Fruit fly (Drosophila melanogaster): ENCODE data around the gene CG34428.

CG34428 gene

dm6 chr3L:13044335-13044814, 17.2 kb upstream of the CG34428 start, which contains the start of gene Syx13 (continued):
- TF ChIP-seq lbe (GFP tag; optimal IDR thresholded peaks at IDR 0.05): no peak
- no peak for TF ChIP-seq HLH3B (GFP tag; IDR thresholded peaks at IDR 0.05)
- TF ChIP-seq tna (GFP tag; IDR thresholded peaks at IDR 0.05; ENCODE audit: partially characterized antibody): peak; percentile 72
- peak; percentile 99 for TF ChIP-seq chinmo (GFP tag; IDR thresholded peaks at IDR 0.05; ENCODE audit: partially characterized antibody)
- TF ChIP-seq Rfx (GFP tag; IDR thresholded peaks at IDR 0.05): 0 out of 2 replicates have a peak, but pooled peaks have one; percentile 50
- no peak for TF ChIP-seq zfh2 (GFP tag; optimal IDR thresholded peaks at IDR 0.05)
- no peak for TF ChIP-seq ERR (GFP tag; optimal IDR thresholded peaks at IDR 0.05)
- no peak for TF ChIP-seq CG1529 (GFP tag; optimal IDR thresholded peaks at IDR 0.05)
- peak; percentile 6 for TF ChIP-seq CG12769 (tag; optimal IDR thresholded peaks at IDR 0.05)
- TF ChIP-seq CG2889 (GFP tag; IDR thresholded peaks at IDR 0.05): no peak
- no peak for TF ChIP-seq dmrt11E (tag; optimal IDR thresholded peaks at IDR 0.05)
- no peak for TF ChIP-seq pho (GFP tag; optimal IDR thresholded peaks at IDR 0.05)
- TF ChIP-seq CG34376 (GFP tag; optimal IDR thresholded peaks at IDR 0.05): peak; percentile 75
- no peak for TF ChIP-seq pan (optimal IDR thresholded peaks at IDR 0.05)
- no peak for TF ChIP-seq pan (GFP tag; optimal IDR thresholded peaks at IDR 0.05 in 1 of 2, IDR thresholded peaks at IDR 0.05 in 1 of 2)
- TF ChIP-seq NK7.1 (GFP tag; optimal IDR thresholded peaks at IDR 0.05): no peak
- no peak for TF ChIP-seq bowl (GFP tag; IDR thresholded peaks at IDR 0.05)
- TF ChIP-seq CG5953 (GFP tag; IDR thresholded peaks at IDR 0.05): no peak
- no peak for TF ChIP-seq CG9437 (GFP tag; optimal IDR thresholded peaks at IDR 0.05)
- TF ChIP-seq CG11398 (GFP tag; optimal IDR thresholded peaks at IDR 0.05): no peak
- TF ChIP-seq CG12155 (GFP tag; optimal IDR thresholded peaks at IDR 0.05): no peak
- no peak for TF ChIP-seq fru (optimal IDR thresholded peaks at IDR 0.05)
- peak; percentile 85 for TF ChIP-seq CG10959 (GFP tag; IDR thresholded peaks at IDR 0.05)
- no peak for TF ChIP-seq wdn (GFP tag; IDR thresholded peaks at IDR 0.05)
- TF ChIP-seq CG8924 (tag; optimal IDR thresholded peaks at IDR 0.05): peak; percentile 21
- peak; percentile 3 for TF ChIP-seq salm (tag; optimal IDR thresholded peaks at IDR 0.05)
- TF ChIP-seq CG17359 (tag; optimal IDR thresholded peaks at IDR 0.05): no peak
- TF ChIP-seq bsh (GFP tag; optimal IDR thresholded peaks at IDR 0.05): no peak
- no peak for TF ChIP-seq CG10274 (GFP tag; optimal IDR thresholded peaks at IDR 0.05)
- TF ChIP-seq CG9932 (GFP tag; IDR thresholded peaks at IDR 0.05): no peak; the same call in 1 of the 2 replicates
- no peak for TF ChIP-seq CG18764 (GFP tag; optimal IDR thresholded peaks at IDR 0.05)
- no peak for TF ChIP-seq CG31224 (GFP tag; IDR thresholded peaks at IDR 0.05)
- no peak for TF ChIP-seq fd3F (GFP tag; optimal IDR thresholded peaks at IDR 0.05)
- peak; percentile 23 for TF ChIP-seq CG30020 (tag; optimal IDR thresholded peaks at IDR 0.05)
- no peak for TF ChIP-seq dati (GFP tag; IDR thresholded peaks at IDR 0.05)
- no peak for TF ChIP-seq jumu (GFP tag; optimal IDR thresholded peaks at IDR 0.05)
- TF ChIP-seq twi (tag; optimal IDR thresholded peaks at IDR 0.05): peak; percentile 60
- TF ChIP-seq CG13123 (GFP tag; optimal IDR thresholded peaks at IDR 0.05): no peak
- TF ChIP-seq dimm (GFP tag; IDR thresholded peaks at IDR 0.05): no peak
- TF ChIP-seq cwo (GFP tag; optimal IDR thresholded peaks at IDR 0.05): peak; percentile 10
- TF ChIP-seq CG12219 (GFP tag; optimal IDR thresholded peaks at IDR 0.05): no peak
- TF ChIP-seq gce (GFP tag; IDR thresholded peaks at IDR 0.05): no peak
- no peak for TF ChIP-seq sim (GFP tag; IDR thresholded peaks at IDR 0.05)
- peak; percentile 69 for TF ChIP-seq HmgZ (tag; optimal IDR thresholded peaks at IDR 0.05)
- TF ChIP-seq eve (GFP tag; optimal IDR thresholded peaks at IDR 0.05): no peak
- TF ChIP-seq zen (tag; optimal IDR thresholded peaks at IDR 0.05): no peak
- TF ChIP-seq en (GFP tag; optimal IDR thresholded peaks at IDR 0.05): no peak
- TF ChIP-seq Deaf1 (tag; optimal IDR thresholded peaks at IDR 0.05): peak; percentile 57
- peak; percentile 93 for TF ChIP-seq E2f1 (GFP tag; IDR thresholded peaks at IDR 0.05)
- TF ChIP-seq Adf1 (GFP tag; IDR thresholded peaks at IDR 0.05): peak; percentile 78
- TF ChIP-seq CG11247 (GFP tag; IDR thresholded peaks at IDR 0.05): no peak
- no peak for TF ChIP-seq Oaz (GFP tag; IDR thresholded peaks at IDR 0.05)
- no peak for TF ChIP-seq CG43689 (GFP tag; IDR thresholded peaks at IDR 0.05)

Measured in whole organism, embryonic.